Fruit fly (Drosophila melanogaster) whole organism, embryonic: Measurements from ENCODE around the gene CG8100.

ENCODE experiments used
- Atf3 ChIP-seq: fragments of 200-800 bp; sonication (Bioruptor generic); optimal IDR thresholded peaks from 3 replicates; lab custom pipeline; 2016; ENCODE audit warnings: missing biosample characterization, missing genetic modification characterization
- Awh ChIP-seq: fragments of 200-800 bp; sonication (Bioruptor generic); IDR thresholded peaks from 2 replicates; pipeline ENCODE4, ENCODE4 v1.3.6; 2022; ENCODE audit warnings: missing biosample characterization, missing genetic modification characterization
- Bdp1 ChIP-seq: fragments of 200-800 bp; sonication (Bioruptor generic); optimal IDR thresholded peaks from 3 replicates; lab custom pipeline; 2016; ENCODE audit warnings: missing biosample characterization, missing genetic modification characterization
- CG10147 ChIP-seq: fragments of 200-800 bp; sonication (Bioruptor generic); optimal IDR thresholded peaks from 2 replicates; lab custom pipeline; 2019; ENCODE audit warnings: missing biosample characterization, mild to moderate bottlenecking, missing genetic modification characterization, moderate library complexity
- CG1024 ChIP-seq: fragments of 200-800 bp; sonication (Bioruptor generic); IDR thresholded peaks from 2 replicates; pipeline ENCODE4 v1.3.6; 2022; ENCODE audit warnings: missing biosample characterization, missing genetic modification characterization
- CG12659 ChIP-seq: fragments of 200-800 bp; sonication (Bioruptor generic); optimal IDR thresholded peaks from 3 replicates; lab custom pipeline; 2017; ENCODE audit warnings: mild to moderate bottlenecking, missing biosample characterization, missing genetic modification reagents, missing genetic modification characterization
- CG13123 ChIP-seq: fragments of 200-800 bp; sonication (Bioruptor generic); optimal IDR thresholded peaks from 2 replicates; lab custom pipeline; 2016; ENCODE audit warnings: missing biosample characterization, missing genetic modification characterization
- CG13624 ChIP-seq: fragments of 200-800 bp; sonication (Bioruptor generic); optimal IDR thresholded peaks from 2 replicates; lab custom pipeline; 2016; ENCODE audit warnings: missing biosample characterization, missing genetic modification characterization
- CG13775 ChIP-seq: fragments of 200-800 bp; sonication (Bioruptor generic); optimal IDR thresholded peaks from 3 replicates; lab custom pipeline; 2017; ENCODE audit warnings: missing biosample characterization, mild to moderate bottlenecking, missing genetic modification characterization
- CG13894 ChIP-seq: fragments of 200-800 bp; sonication (Bioruptor generic); optimal IDR thresholded peaks from 3 replicates; lab custom pipeline; 2018; ENCODE audit warnings: missing biosample characterization, mild to moderate bottlenecking, missing genetic modification characterization, moderate library complexity
- CG14050 ChIP-seq: fragments of 200-800 bp; sonication (Bioruptor generic); IDR thresholded peaks from 3 replicates; pipeline ENCODE4 v1.3.6; 2022; ENCODE audit warnings: missing biosample characterization, missing genetic modification characterization
- CG15011 ChIP-seq: fragments of 200-800 bp; sonication (Bioruptor generic); optimal IDR thresholded peaks from 3 replicates; lab custom pipeline; 2018; ENCODE audit warnings: missing biosample characterization, mild to moderate bottlenecking, missing genetic modification characterization
- CG15073 ChIP-seq: fragments of 200-800 bp; sonication (Bioruptor generic); optimal IDR thresholded peaks from 2 replicates; lab custom pipeline; 2016; ENCODE audit warnings: missing biosample characterization, missing genetic modification characterization
- CG17385 ChIP-seq: fragments of 200-800 bp; sonication (Bioruptor generic); optimal IDR thresholded peaks from 3 replicates; lab custom pipeline; 2018; ENCODE audit warnings: missing biosample characterization, mild to moderate bottlenecking, missing genetic modification characterization
- CG17912 ChIP-seq: fragments of 200-800 bp; sonication (Bioruptor generic); optimal IDR thresholded peaks from 2 replicates; lab custom pipeline; 2018; ENCODE audit warnings: missing biosample characterization, mild to moderate bottlenecking, missing genetic modification characterization
- CG2120 ChIP-seq: fragments of 200-800 bp; sonication (Bioruptor generic); optimal IDR thresholded peaks from 3 replicates; lab custom pipeline; 2016; ENCODE audit warnings: missing biosample characterization, missing genetic modification characterization
- CG34422 ChIP-seq: fragments of 200-800 bp; sonication (Bioruptor generic); IDR thresholded peaks from 3 replicates; pipeline ENCODE4 v1.3.6; 2022; ENCODE audit warnings: missing biosample characterization, missing genetic modification characterization
- CG3726 ChIP-seq: fragments of 200-800 bp; sonication (Bioruptor generic); IDR thresholded peaks from 3 replicates; pipeline ENCODE4, ENCODE4 v1.3.6; 2022; ENCODE audit warnings: missing biosample characterization, missing genetic modification characterization
- CG7271 ChIP-seq: fragments of 200-800 bp; sonication (Bioruptor generic); optimal IDR thresholded peaks from 2 replicates; lab custom pipeline; 2018; ENCODE audit warnings: missing biosample characterization, mild to moderate bottlenecking, missing genetic modification characterization, moderate library complexity
- CG8281 ChIP-seq: fragments of 200-800 bp; sonication (Bioruptor generic); optimal IDR thresholded peaks from 2 replicates; lab custom pipeline; 2018; ENCODE audit warnings: missing biosample characterization, mild to moderate bottlenecking, missing genetic modification characterization, moderate library complexity
- D19A ChIP-seq: fragments of 200-800 bp; optimal IDR thresholded peaks from 3 replicates; lab custom pipeline; 2019; ENCODE audit warnings: missing biosample characterization, mild to moderate bottlenecking, missing genetic modification characterization, moderate library complexity
- Dad ChIP-seq: fragments of 200-800 bp; sonication (Bioruptor generic); optimal IDR thresholded peaks from 3 replicates; lab custom pipeline; 2016; ENCODE audit warnings: missing biosample characterization, missing genetic modification characterization
- Hey ChIP-seq: fragments of 200-800 bp; sonication (Bioruptor generic); optimal IDR thresholded peaks from 3 replicates; lab custom pipeline; 2018; ENCODE audit warnings: missing biosample characterization, mild to moderate bottlenecking, missing genetic modification characterization
- Jarid2 ChIP-seq: fragments of 200-800 bp; sonication (Bioruptor generic); optimal IDR thresholded peaks from 3 replicates; lab custom pipeline; 2017; ENCODE audit warnings: mild to moderate bottlenecking, missing biosample characterization, missing genetic modification reagents, missing genetic modification characterization
- Max ChIP-seq: fragments of 200-800 bp; sonication (Bioruptor generic); optimal IDR thresholded peaks from 2 replicates; lab custom pipeline; 2016; ENCODE audit warnings: missing biosample characterization, mild to moderate bottlenecking, missing genetic modification characterization
- NC2β ChIP-seq: fragments of 200-800 bp; sonication (Bioruptor generic); optimal IDR thresholded peaks from 2 replicates; lab custom pipeline; 2016; ENCODE audit warnings: missing biosample characterization, missing genetic modification characterization
- Opbp ChIP-seq: fragments of 200-800 bp; sonication (Bioruptor generic); IDR thresholded peaks from 3 replicates; pipeline ENCODE4 v1.3.6; 2022; ENCODE audit warnings: missing biosample characterization, missing genetic modification characterization; ENCODE audit not compliant: partially characterized antibody
- Sin3A ChIP-seq: fragments of >200 bp; optimal IDR thresholded peaks from 2 replicates; lab custom pipeline; 2018
- Xbp1 ChIP-seq: fragments of 200-800 bp; sonication (Bioruptor generic); optimal IDR thresholded peaks from 3 replicates; lab custom pipeline; 2016; ENCODE audit warnings: missing biosample characterization, mild to moderate bottlenecking, missing genetic modification characterization
- YL-1 ChIP-seq: fragments of 200-800 bp; sonication (Bioruptor generic); optimal IDR thresholded peaks from 3 replicates; lab custom pipeline; 2017; ENCODE audit warnings: missing biosample characterization, mild to moderate bottlenecking, missing genetic modification characterization
- aop ChIP-seq: fragments of 200-800 bp; sonication (Bioruptor generic); IDR thresholded peaks from 2 replicates; pipeline ENCODE4 v1.3.6; 2022; ENCODE audit warnings: missing biosample characterization, missing genetic modification characterization
- ara ChIP-seq: fragments of 200-800 bp; sonication (Bioruptor generic); IDR thresholded peaks from 2 replicates; pipeline ENCODE4 v1.3.6; 2022; ENCODE audit warnings: missing biosample characterization, missing genetic modification characterization
- ase ChIP-seq: fragments of 200-800 bp; sonication (Bioruptor generic); IDR thresholded peaks from 3 replicates; pipeline ENCODE4 v1.3.6; 2022; ENCODE audit warnings: missing biosample characterization, missing genetic modification characterization
- chm ChIP-seq: fragments of 200-800 bp; sonication (Bioruptor generic); IDR thresholded peaks from 2 replicates; pipeline ENCODE4 v1.3.6; 2022; ENCODE audit warnings: missing biosample characterization, missing genetic modification characterization
- dimm ChIP-seq: fragments of 200-800 bp; sonication (Bioruptor generic); IDR thresholded peaks from 2 replicates; pipeline ENCODE4 v1.3.6; 2022; ENCODE audit warnings: missing biosample characterization, missing genetic modification characterization
- en ChIP-seq: fragments of 200-800 bp; sonication (Bioruptor generic); optimal IDR thresholded peaks from 2 replicates; lab custom pipeline; 2016; ENCODE audit warnings: missing biosample characterization, missing genetic modification characterization
- eve ChIP-seq, 2 experiments: fragments of >200 bp; optimal IDR thresholded peaks; 2 replicates each; lab custom pipeline; 2017; ENCODE audit warnings: missing biosample characterization in 2 of 2, missing genetic modification characterization in 2 of 2
- fd3F ChIP-seq: fragments of 200-800 bp; sonication (Bioruptor generic); optimal IDR thresholded peaks from 2 replicates; lab custom pipeline; 2018; ENCODE audit warnings: missing biosample characterization, mild to moderate bottlenecking, missing genetic modification characterization, moderate library complexity
- gcm ChIP-seq: fragments of 200-800 bp; sonication (Bioruptor generic); optimal IDR thresholded peaks from 2 replicates; lab custom pipeline; 2019; ENCODE audit warnings: missing biosample characterization, mild to moderate bottlenecking, missing genetic modification characterization, moderate library complexity
- gfzf ChIP-seq: fragments of 200-800 bp; sonication (Bioruptor generic); optimal IDR thresholded peaks from 2 replicates; lab custom pipeline; 2016; ENCODE audit warnings: missing biosample characterization, mild to moderate bottlenecking, missing genetic modification characterization, moderate library complexity
- mirr ChIP-seq: fragments of 200-800 bp; sonication (Bioruptor generic); optimal IDR thresholded peaks from 3 replicates; lab custom pipeline; 2018; ENCODE audit warnings: missing biosample characterization, mild to moderate bottlenecking, missing genetic modification characterization
- p53 ChIP-seq: fragments of 200-800 bp; sonication (Bioruptor generic); optimal IDR thresholded peaks from 2 replicates; lab custom pipeline; 2016; ENCODE audit warnings: missing biosample characterization, missing genetic modification characterization
- pros ChIP-seq: fragments of 200-800 bp; sonication (Bioruptor generic); optimal IDR thresholded peaks from 3 replicates; lab custom pipeline; 2019; ENCODE audit warnings: missing biosample characterization, mild to moderate bottlenecking, missing genetic modification characterization, moderate library complexity
- shn ChIP-seq: fragments of 200-800 bp; sonication (Bioruptor generic); optimal IDR thresholded peaks from 3 replicates; lab custom pipeline; 2016; ENCODE audit warnings: missing biosample characterization, missing genetic modification characterization
- sima ChIP-seq: fragments of 200-800 bp; sonication (Bioruptor generic); optimal IDR thresholded peaks from 2 replicates; lab custom pipeline; 2016; ENCODE audit warnings: missing biosample characterization, missing genetic modification characterization
- tll ChIP-seq, 2 experiments: fragments of 200-800 bp in 1 of 2; fragments of >200 bp in 1 of 2; sonication (Bioruptor generic) in 1 of 2; optimal IDR thresholded peaks; 2 replicates each; lab custom pipeline; 2017 to 2019; ENCODE audit warnings: missing biosample characterization in 2 of 2, missing genetic modification characterization in 2 of 2, mild to moderate bottlenecking in 1 of 2, moderate library complexity in 1 of 2
- tup ChIP-seq: fragments of 200-800 bp; sonication (Bioruptor generic); optimal IDR thresholded peaks from 2 replicates; lab custom pipeline; 2016; ENCODE audit warnings: missing biosample characterization, mild to moderate bottlenecking, missing genetic modification characterization, moderate library complexity
- unc-4 ChIP-seq: fragments of 200-800 bp; sonication (Bioruptor generic); IDR thresholded peaks from 2 replicates; pipeline ENCODE4 v1.3.6; 2022; ENCODE audit warnings: missing biosample characterization, missing genetic modification characterization; ENCODE audit not compliant: partially characterized antibody
- usp ChIP-seq: fragments of >200 bp; optimal IDR thresholded peaks from 2 replicates; lab custom pipeline; 2017; ENCODE audit warnings: missing biosample characterization, missing genetic modification characterization
- wek ChIP-seq: fragments of 200-800 bp; sonication (Bioruptor generic); optimal IDR thresholded peaks from 3 replicates; lab custom pipeline; 2018; ENCODE audit warnings: missing biosample characterization, mild to moderate bottlenecking, missing genetic modification characterization, moderate library complexity
- wor ChIP-seq: fragments of 200-800 bp; sonication (Bioruptor generic); IDR thresholded peaks from 2 replicates; pipeline ENCODE4 v1.3.6; 2022; ENCODE audit warnings: missing biosample characterization, missing genetic modification characterization

CG8100 gene

dm6 chr3L:14053073-14053643 is 30.3 kb upstream of the CG8100 start, which contains the start of the genes CG13484 and Frl (continued):
- TF ChIP-seq CG13123 (GFP tag; lab: Kevin White, UChicago) (no peak), tup (GFP tag; lab: Kevin White, UChicago) (no peak), CG17912 (GFP tag; lab: Kevin White, UChicago) (no peak), CG10147 (GFP tag; lab: Kevin White, UChicago) (peak; percentile 39), Sin3A (lab: Kevin White, UChicago) (peak; percentile 82), pros (GFP tag; lab: Kevin White, UChicago) (peak; percentile 4), Xbp1 (GFP tag; lab: Kevin White, UChicago) (peak; percentile 23), ase (GFP tag; lab: Robert Waterston, UW) (no peak), Atf3 (GFP tag; lab: Kevin White, UChicago) (no peak), CG15073 (GFP tag; lab: Kevin White, UChicago) (no peak), unc-4 (GFP tag; lab: Robert Waterston, UW) (peak; percentile 41; the same call in 1 of the 2 replicates), NC2β (peak; percentile 65), usp (GFP tag; lab: Kevin White, UChicago) (no peak), CG7271 (tag; lab: Kevin White, UChicago) (peak; percentile 46), CG8281 (no peak), sima (GFP tag; lab: Kevin White, UChicago) (no peak), p53 (peak; percentile 30), Jarid2 (GFP tag; lab: Kevin White, UChicago) (peak; percentile 91), wek (GFP tag; lab: Kevin White, UChicago) (peak; percentile 29), ara (GFP tag; lab: Robert Waterston, UW) (no peak), CG12659 (peak; percentile 89), Hey (no peak), fd3F (GFP tag; lab: Kevin White, UChicago) (no peak), eve (GFP tag; optimal IDR thresholded peaks at IDR 0.05; lab: Kevin White, UChicago) (no peak), CG34422 (peak; percentile 82), CG15011 (GFP tag; lab: Kevin White, UChicago) (no peak), CG17385 (GFP tag; lab: Kevin White, UChicago) (no peak), CG13624 (GFP tag; lab: Kevin White, UChicago) (no peak), CG14050 (no peak), CG13775 (GFP tag; lab: Kevin White, UChicago) (peak; percentile 22), shn (GFP tag; lab: Kevin White, UChicago) (no peak), Max (peak; percentile 41), Opbp (peak; percentile 30; the same call in 1 of the 3 replicates), tll (GFP tag; optimal IDR thresholded peaks at IDR 0.05; lab: Kevin White, UChicago) (peak in 1 of 2 experiments; percentile 46), dimm (no peak), YL-1 (peak; percentile 89), Dad (GFP tag; lab: Kevin White, UChicago) (peak; percentile 6), en (no peak), mirr (peak; percentile 32), aop (GFP tag; lab: Robert Waterston, UW) (no peak), gfzf (GFP tag; lab: Kevin White, UChicago) (peak; percentile 100), CG3726 (GFP tag; lab: Robert Waterston, UW) (no peak), CG1024 (GFP tag; lab: Robert Waterston, UW) (0 out of 2 replicates have a peak, but pooled peaks have one; percentile 29), gcm (peak; percentile 39), wor (GFP tag; lab: Robert Waterston, UW) (no peak), Bdp1 (peak; percentile 39), CG2120 (GFP tag; lab: Kevin White, UChicago) (peak; percentile 20), Awh (no peak), D19A (peak; percentile 2), CG13894 (tag; lab: Kevin White, UChicago) (peak; percentile 71), chm (GFP tag; lab: Robert Waterston, UW) (peak; percentile 81)
